Worm (Caenorhabditis elegans) whole organism, late embryonic: ENCODE results near the gene col-33.

Source experiments
- C08G9.2 ChIP-seq: sonication (generic microtip); optimal IDR thresholded peaks from 2 replicates; lab custom pipeline; 2016; ENCODE audit warnings: mild to moderate bottlenecking, missing genetic modification characterization, moderate library complexity, missing compliant biosample characterization
- C38D4.7 ChIP-seq: fragments of 200-800 bp; sonication (Bioruptor generic); optimal IDR thresholded peaks from 2 replicates; lab custom pipeline; 2018; ENCODE audit warnings: mild to moderate bottlenecking, missing genetic modification characterization, moderate library complexity, missing compliant biosample characterization
- K09A11.1 ChIP-seq: sonication (generic microtip); optimal IDR thresholded peaks from 2 replicates; lab custom pipeline; 2017; ENCODE audit warnings: antibody characterized with exemption, mild to moderate bottlenecking, missing genetic modification characterization, missing compliant biosample characterization; ENCODE audit not compliant: insufficient read depth
- ceh-14 ChIP-seq: sonication (generic microtip); optimal IDR thresholded peaks from 2 replicates; lab custom pipeline; 2016; ENCODE audit warnings: missing genotype, missing genetic modification characterization, missing compliant biosample characterization
- ceh-18 ChIP-seq: sonication (generic microtip); optimal IDR thresholded peaks from 2 replicates; lab custom pipeline; 2016; ENCODE audit warnings: missing genetic modification characterization, missing compliant biosample characterization
- ceh-19 ChIP-seq: fragments of 200-800 bp; sonication (Bioruptor generic); optimal IDR thresholded peaks from 2 replicates; lab custom pipeline; 2018; ENCODE audit warnings: mild to moderate bottlenecking, missing genetic modification characterization, missing compliant biosample characterization
- ceh-2 ChIP-seq: sonication (generic microtip); optimal IDR thresholded peaks from 2 replicates; lab custom pipeline; 2016; ENCODE audit warnings: missing genotype, missing genetic modification characterization, missing compliant biosample characterization
- ceh-22 ChIP-seq: sonication (generic microtip); optimal IDR thresholded peaks from 2 replicates; lab custom pipeline; 2017; ENCODE audit warnings: missing biosample characterization, missing genetic modification characterization
- ceh-24 ChIP-seq: sonication (generic microtip); optimal IDR thresholded peaks from 2 replicates; lab custom pipeline; 2016; ENCODE audit warnings: mild to moderate bottlenecking, missing genetic modification characterization, missing compliant biosample characterization
- ceh-34 ChIP-seq: sonication (generic microtip); optimal IDR thresholded peaks from 2 replicates; lab custom pipeline; 2016; ENCODE audit warnings: mild to moderate bottlenecking, missing genetic modification characterization, missing compliant biosample characterization
- ceh-48 ChIP-seq: sonication (generic microtip); optimal IDR thresholded peaks from 2 replicates; lab custom pipeline; 2016; ENCODE audit warnings: missing genetic modification characterization, inconsistent platforms, missing compliant biosample characterization
- ceh-9 ChIP-seq: sonication (generic microtip); optimal IDR thresholded peaks from 2 replicates; lab custom pipeline; 2016; ENCODE audit warnings: mild to moderate bottlenecking, missing genetic modification characterization, inconsistent platforms, missing compliant biosample characterization
- dmd-4 ChIP-seq: sonication (generic microtip); optimal IDR thresholded peaks from 2 replicates; lab custom pipeline; 2016; ENCODE audit warnings: borderline replicate concordance, missing genetic modification characterization, missing compliant biosample characterization
- dve-1 ChIP-seq: sonication (generic microtip); optimal IDR thresholded peaks from 2 replicates; lab custom pipeline; 2017; ENCODE audit warnings: antibody characterized with exemption, mild to moderate bottlenecking, missing genetic modification characterization, missing compliant biosample characterization
- eyg-1 ChIP-seq: sonication (generic microtip); optimal IDR thresholded peaks from 2 replicates; lab custom pipeline; 2016; ENCODE audit warnings: missing genotype, missing genetic modification characterization, missing compliant biosample characterization
- fax-1 ChIP-seq: sonication (generic microtip); optimal IDR thresholded peaks from 2 replicates; lab custom pipeline; 2016; ENCODE audit warnings: missing genotype, missing genetic modification characterization, missing compliant biosample characterization
- fkh-10 ChIP-seq: fragments of 150-350 bp; optimal IDR thresholded peaks from 2 replicates; lab custom pipeline; 2014; ENCODE audit warnings: missing biosample characterization, missing genetic modification reagents, missing genetic modification characterization
- fkh-6 ChIP-seq: sonication (generic microtip); optimal IDR thresholded peaks from 2 replicates; lab custom pipeline; 2016; ENCODE audit warnings: missing genetic modification characterization, missing compliant biosample characterization
- hlh-13 ChIP-seq: fragments of 200-800 bp; sonication (Bioruptor generic); optimal IDR thresholded peaks from 2 replicates; lab custom pipeline; 2018; ENCODE audit warnings: mild to moderate bottlenecking, missing genetic modification characterization, missing compliant biosample characterization
- hlh-30 ChIP-seq: sonication (generic microtip); optimal IDR thresholded peaks from 2 replicates; lab custom pipeline; 2017; ENCODE audit warnings: antibody characterized with exemption, missing genetic modification characterization, missing compliant biosample characterization; ENCODE audit not compliant: insufficient read depth
- hlh-6 ChIP-seq: sonication (generic microtip); optimal IDR thresholded peaks from 2 replicates; lab custom pipeline; 2016; ENCODE audit warnings: missing genotype, missing genetic modification characterization, missing compliant biosample characterization
- madf-2 ChIP-seq: sonication (generic microtip); optimal IDR thresholded peaks from 2 replicates; lab custom pipeline; 2017; ENCODE audit warnings: missing genetic modification characterization, missing compliant biosample characterization
- mec-3 ChIP-seq: sonication (generic microtip); optimal IDR thresholded peaks from 2 replicates; lab custom pipeline; 2016; ENCODE audit warnings: borderline replicate concordance, missing genetic modification characterization, missing compliant biosample characterization
- nfya-1 ChIP-seq: sonication (generic microtip); optimal IDR thresholded peaks from 2 replicates; lab custom pipeline; 2017; ENCODE audit warnings: missing genetic modification characterization, mild to moderate bottlenecking, missing compliant biosample characterization, antibody characterized with exemption, moderate library complexity
- nhr-11 ChIP-seq: fragments of 150-350 bp; optimal IDR thresholded peaks from 2 replicates; lab custom pipeline; 2014; ENCODE audit warnings: missing biosample characterization, missing genetic modification characterization
- npax-4 ChIP-seq: sonication (generic microtip); optimal IDR thresholded peaks from 2 replicates; lab custom pipeline; 2016; ENCODE audit warnings: missing genetic modification characterization, missing compliant biosample characterization
- odd-2 ChIP-seq: sonication (generic microtip); optimal IDR thresholded peaks from 2 replicates; lab custom pipeline; 2017; ENCODE audit warnings: antibody characterized with exemption, mild to moderate bottlenecking, missing genetic modification characterization, missing compliant biosample characterization
- pqm-1 ChIP-seq: sonication (generic microtip); optimal IDR thresholded peaks from 2 replicates; lab custom pipeline; 2016; ENCODE audit warnings: missing genetic modification characterization, missing compliant biosample characterization
- pros-1 ChIP-seq: fragments of 150-350 bp; optimal IDR thresholded peaks from 2 replicates; lab custom pipeline; 2014; ENCODE audit warnings: missing biosample characterization, missing genetic modification reagents, missing genetic modification characterization
- sox-2 ChIP-seq: fragments of 200-800 bp; sonication (Bioruptor generic); IDR thresholded peaks from 2 replicates; pipeline ENCODE4 v1.3.6; 2022; ENCODE audit warnings: missing genetic modification reagents, missing genetic modification characterization, missing compliant biosample characterization
- sox-4 ChIP-seq: sonication (generic microtip); optimal IDR thresholded peaks from 2 replicates; lab custom pipeline; 2017; ENCODE audit warnings: mild to moderate bottlenecking, missing genetic modification characterization, inconsistent platforms, missing compliant biosample characterization
- syd-9 ChIP-seq: sonication (generic microtip); optimal IDR thresholded peaks from 2 replicates; lab custom pipeline; 2016; ENCODE audit warnings: mild to moderate bottlenecking, missing genetic modification characterization, moderate library complexity, missing compliant biosample characterization
- tbx-2 ChIP-seq: sonication (generic microtip); optimal IDR thresholded peaks from 2 replicates; lab custom pipeline; 2016; ENCODE audit warnings: missing genetic modification characterization, missing compliant biosample characterization
- tbx-7 ChIP-seq: sonication (generic microtip); optimal IDR thresholded peaks from 2 replicates; lab custom pipeline; 2016; ENCODE audit warnings: missing genotype, missing genetic modification characterization, missing compliant biosample characterization
- zip-5 ChIP-seq: sonication (generic microtip); optimal IDR thresholded peaks from 2 replicates; lab custom pipeline; 2016; ENCODE audit warnings: missing genetic modification characterization, missing compliant biosample characterization

The col-33 gene

ce11 chrIV:4265951-4266350 is 2.9 kb downstream of the col-33 start:
- TF ChIP-seq hlh-13 (GFP tag; lab: Kevin White, UChicago) (no peak), K09A11.1 (tag; lab: Kevin White, UChicago) (no peak), ceh-24 (tag; lab: Kevin White, UChicago) (no peak), pqm-1 (tag; lab: Kevin White, UChicago) (no peak)

- TF ChIP-seq nfya-1 (tag; lab: Kevin White, UChicago) (no peak), ceh-2 (tag; lab: Kevin White, UChicago) (no peak), mec-3 (tag; lab: Kevin White, UChicago) (no peak), C38D4.7 (GFP tag; lab: Kevin White, UChicago) (no peak), sox-4 (no peak), ceh-19 (no peak), ceh-34 (tag; lab: Kevin White, UChicago) (no peak), hlh-30 (tag; lab: Kevin White, UChicago) (no peak), tbx-2 (tag; lab: Kevin White, UChicago) (no peak), pros-1 (tag; lab: Kevin White, UChicago) (no peak), nhr-11 (tag; lab: Kevin White, UChicago) (no peak), fkh-6 (tag; lab: Kevin White, UChicago) (no peak), ceh-22 (tag; lab: Kevin White, UChicago) (no peak), C08G9.2 (tag; lab: Kevin White, UChicago) (no peak), ceh-48 (tag; lab: Kevin White, UChicago) (no peak), dve-1 (tag; lab: Kevin White, UChicago) (no peak)
These were observed 4.2 kb downstream of the col-33 start, which contains the start of gene F36A4.4 for ce11 chrIV:4267320-4267719. Gene F36A4.4 (plus strand): TSS chrIV:4267620.

ce11 chrIV:4269308-4269707 is 6.2 kb downstream of the col-33 start, which contains the start of gene F36A4.3:
Gene F36A4.3 (plus strand): TSS chrIV:4269608.
- no peak for TF ChIP-seq K09A11.1 (tag; lab: Kevin White, UChicago)
- TF ChIP-seq madf-2 (tag; lab: Kevin White, UChicago) = no peak
- no peak for TF ChIP-seq hlh-30 (tag; lab: Kevin White, UChicago)
- TF ChIP-seq ceh-14 (tag; lab: Kevin White, UChicago) = no peak
- TF ChIP-seq fax-1 (tag; lab: Kevin White, UChicago) = no peak
- no peak for TF ChIP-seq C08G9.2 (tag; lab: Kevin White, UChicago)
- TF ChIP-seq, all 69 proteins: peak for 0

- TF ChIP-seq ceh-9 (tag; lab: Kevin White, UChicago) (no peak), zip-5 (tag; lab: Kevin White, UChicago) (no peak), eyg-1 (no peak), tbx-2 (tag; lab: Kevin White, UChicago) (no peak), ceh-34 (tag; lab: Kevin White, UChicago) (no peak), npax-4 (tag; lab: Kevin White, UChicago) (no peak), sox-2 (GFP tag; lab: Robert Waterston, UW) (no peak), nhr-11 (tag; lab: Kevin White, UChicago) (no peak), odd-2 (no peak), syd-9 (tag; lab: Kevin White, UChicago) (no peak), sox-4 (no peak), hlh-13 (GFP tag; lab: Kevin White, UChicago) (no peak), ceh-22 (tag; lab: Kevin White, UChicago) (no peak), ceh-18 (tag; lab: Kevin White, UChicago) (no peak), nfya-1 (tag; lab: Kevin White, UChicago) (no peak), ceh-48 (tag; lab: Kevin White, UChicago) (no peak), hlh-6 (no peak)
- TF ChIP-seq, all 69 proteins: peak for 0
These were observed 7.8 kb downstream of the col-33 start, which contains the start of gene F36A4.2 for ce11 chrIV:4270925-4271324. Gene F36A4.2 (plus strand): TSS chrIV:4271225.

ce11 chrIV:4272167-4272566 is 9.1 kb downstream of the col-33 start, which contains the start of gene F36A4.1:
Gene F36A4.1 (plus strand): TSS chrIV:4272467.
- TF ChIP-seq tbx-7 (no peak), hlh-6 (no peak), fkh-10 (GFP tag; lab: Kevin White, UChicago) (no peak), dmd-4 (tag; lab: Kevin White, UChicago) (no peak)
